Worm (Caenorhabditis elegans) whole organism, late embryonic: ENCODE results near the gene cank-26.

ENCODE experiments used
- ama-1 ChIP-seq: fragments of 150-350 bp; optimal IDR thresholded peaks from 2 replicates; lab custom pipeline; 2014
- ceh-19 ChIP-seq: fragments of 200-800 bp; sonication (Bioruptor generic); optimal IDR thresholded peaks from 2 replicates; lab custom pipeline; 2018; ENCODE audit warnings: mild to moderate bottlenecking, missing genetic modification characterization, missing compliant biosample characterization
- ceh-9 ChIP-seq: sonication (generic microtip); optimal IDR thresholded peaks from 2 replicates; lab custom pipeline; 2016; ENCODE audit warnings: mild to moderate bottlenecking, missing genetic modification characterization, inconsistent platforms, missing compliant biosample characterization
- elt-4 ChIP-seq: sonication (generic microtip); optimal IDR thresholded peaks from 2 replicates; lab custom pipeline; 2016; ENCODE audit warnings: missing genetic modification characterization, missing compliant biosample characterization
- fkh-10 ChIP-seq: fragments of 150-350 bp; optimal IDR thresholded peaks from 2 replicates; lab custom pipeline; 2014; ENCODE audit warnings: missing biosample characterization, missing genetic modification reagents, missing genetic modification characterization
- pqm-1 ChIP-seq: sonication (generic microtip); optimal IDR thresholded peaks from 2 replicates; lab custom pipeline; 2016; ENCODE audit warnings: missing genetic modification characterization, missing compliant biosample characterization
- rnt-1 ChIP-seq: sonication (generic microtip); optimal IDR thresholded peaks from 2 replicates; lab custom pipeline; 2016; ENCODE audit warnings: missing genetic modification characterization, missing compliant biosample characterization
- sox-2 ChIP-seq: fragments of 200-800 bp; sonication (Bioruptor generic); IDR thresholded peaks from 2 replicates; pipeline ENCODE4 v1.3.6; 2022; ENCODE audit warnings: missing genetic modification reagents, missing genetic modification characterization, missing compliant biosample characterization

- TF ChIP-seq pqm-1 (tag; lab: Kevin White, UChicago) (no peak), ama-1 (lab: Kevin White, UChicago) (no peak), ceh-19 (no peak), elt-4 (tag; lab: Kevin White, UChicago) (no peak), ceh-9 (tag; lab: Kevin White, UChicago) (no peak), rnt-1 (tag; lab: Kevin White, UChicago) (no peak), fkh-10 (GFP tag; lab: Kevin White, UChicago) (no peak), sox-2 (GFP tag; lab: Robert Waterston, UW) (no peak)
Observed at ce11 chrII:3984242-3984641, 9.4 kb upstream of the cank-26 start.
